Worm (Caenorhabditis elegans): ENCODE data around the gene C34F6.7.

DNA sequence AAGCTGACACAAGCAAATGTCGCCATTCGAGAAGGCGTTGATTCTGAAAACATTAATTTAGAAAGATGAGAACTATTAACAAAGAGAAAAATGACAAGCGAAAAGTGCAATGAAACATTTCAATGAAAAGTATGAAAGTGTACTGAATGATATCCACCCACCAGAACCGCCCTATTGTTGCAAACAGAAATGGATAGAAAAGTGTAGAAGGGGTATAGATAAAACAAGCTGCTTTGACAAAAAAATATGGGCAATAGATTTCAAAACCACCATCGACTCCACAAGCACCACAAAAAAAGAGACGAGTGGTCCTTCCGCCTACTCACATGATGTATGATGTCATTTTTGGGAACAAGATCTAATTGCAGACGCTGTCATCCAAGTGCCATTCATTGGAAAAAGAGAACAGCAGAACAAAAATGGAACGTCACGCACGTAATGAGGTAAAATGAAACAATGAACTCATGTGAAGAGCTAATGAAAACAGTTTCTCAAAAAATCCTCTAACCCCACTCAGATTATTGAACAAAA lies 25.4 kb upstream of the C34F6.7 start, which contains the start of gene C34F6.10:
- TF ChIP-seq unc-62 (GFP tag; optimal IDR thresholded peaks at IDR 0.05) (no peak), ceh-16 (tag; optimal IDR thresholded peaks at IDR 0.05) (no peak), ztf-11 (tag; optimal IDR thresholded peaks at IDR 0.05) (no peak), nhr-11 (tag; optimal IDR thresholded peaks at IDR 0.05) (no peak), ama-1 (optimal IDR thresholded peaks at IDR 0.05) (no peak)

All from whole organism, L2 larva.